Worm (Caenorhabditis elegans) whole organism, young adult: Measurements from ENCODE around the gene clr-1.

Experiments
- C06A6.2 ChIP-seq: fragments of 200-800 bp; sonication (Bioruptor generic); conservative IDR thresholded peaks from 2 replicates; pipeline ENCODE4 v1.3.6; 2022; ENCODE audit warnings: missing genetic modification characterization, missing compliant biosample characterization
- C17E4.6 ChIP-seq: fragments of 200-800 bp; sonication (Bioruptor generic); IDR thresholded peaks from 2 replicates; pipeline ENCODE4 v1.3.6; 2022; ENCODE audit warnings: missing genetic modification reagents, missing genetic modification characterization, missing compliant biosample characterization
- D2030.7 ChIP-seq: fragments of 200-800 bp; sonication (Bioruptor generic); IDR thresholded peaks from 2 replicates; pipeline ENCODE4 v1.3.6; 2022; ENCODE audit warnings: missing genetic modification reagents, missing genetic modification characterization, missing compliant biosample characterization
- F33H1.4 ChIP-seq: fragments of 200-800 bp; sonication (Bioruptor generic); IDR thresholded peaks from 2 replicates; pipeline ENCODE4 v1.3.6; 2022; ENCODE audit warnings: missing genetic modification reagents, missing genetic modification characterization, missing compliant biosample characterization
- K11D2.4 ChIP-seq: fragments of 200-800 bp; sonication (Bioruptor generic); IDR thresholded peaks from 2 replicates; pipeline ENCODE4 v1.3.6; 2022; ENCODE audit warnings: missing genetic modification reagents, missing genetic modification characterization, missing compliant biosample characterization
- Y56A3A.18 ChIP-seq: fragments of 200-800 bp; sonication (Bioruptor generic); IDR thresholded peaks from 2 replicates; pipeline ENCODE4 v1.3.6; 2022; ENCODE audit warnings: missing genetic modification reagents, missing genetic modification characterization, missing compliant biosample characterization
- Y67H2A.10 ChIP-seq: fragments of 200-800 bp; sonication (Bioruptor generic); conservative IDR thresholded peaks from 2 replicates; pipeline ENCODE4 v1.3.6; 2022; ENCODE audit warnings: missing genetic modification reagents, missing genetic modification characterization, missing compliant biosample characterization
- aptf-3 ChIP-seq: fragments of 200-800 bp; sonication (Bioruptor generic); IDR thresholded peaks from 2 replicates; pipeline ENCODE4 v1.3.6; 2022; ENCODE audit warnings: missing genetic modification characterization, missing compliant biosample characterization
- atf-7 ChIP-seq: sonication (generic microtip); optimal IDR thresholded peaks from 2 replicates; lab custom pipeline; 2017; ENCODE audit warnings: mild to moderate bottlenecking, missing genetic modification characterization, missing compliant biosample characterization
- bed-1 ChIP-seq: fragments of 200-800 bp; sonication (Bioruptor generic); IDR thresholded peaks from 2 replicates; pipeline ENCODE4 v1.3.6; 2022; ENCODE audit warnings: missing genetic modification reagents, missing genetic modification characterization, missing compliant biosample characterization
- ccch-3 ChIP-seq: fragments of 200-800 bp; sonication (Bioruptor generic); optimal IDR thresholded peaks from 2 replicates; lab custom pipeline; 2018; ENCODE audit warnings: mild to moderate bottlenecking, missing genetic modification characterization, missing compliant biosample characterization
- ceh-100 ChIP-seq: fragments of 200-800 bp; sonication (Bioruptor generic); IDR thresholded peaks from 2 replicates; pipeline ENCODE4 v1.3.6; 2022; ENCODE audit warnings: missing genetic modification reagents, missing genetic modification characterization, missing compliant biosample characterization
- egl-44 ChIP-seq: fragments of 200-800 bp; sonication (Bioruptor generic); IDR thresholded peaks from 2 replicates; pipeline ENCODE4 v1.3.6; 2022; ENCODE audit warnings: missing genetic modification reagents, missing genetic modification characterization, missing compliant biosample characterization
- ekl-4 ChIP-seq: fragments of 200-800 bp; sonication (Bioruptor generic); IDR thresholded peaks from 2 replicates; pipeline ENCODE4 v1.3.6; 2022; ENCODE audit warnings: missing genetic modification reagents, missing genetic modification characterization, missing compliant biosample characterization
- gei-17 ChIP-seq: fragments of 200-800 bp; sonication (Bioruptor generic); optimal IDR thresholded peaks from 2 replicates; lab custom pipeline; 2018; ENCODE audit warnings: mild to moderate bottlenecking, missing genetic modification characterization, missing compliant biosample characterization
- hlh-26 ChIP-seq: fragments of 200-800 bp; sonication (Bioruptor generic); conservative IDR thresholded peaks from 2 replicates; pipeline ENCODE4 v1.3.6; 2022; ENCODE audit warnings: missing genetic modification reagents, missing genetic modification characterization, missing compliant biosample characterization
- hrde-1 ChIP-seq: sonication (generic microtip); optimal IDR thresholded peaks from 2 replicates; lab custom pipeline; 2016; ENCODE audit warnings: missing genetic modification characterization, mild to moderate bottlenecking, missing compliant biosample characterization, moderate library complexity, missing genotype, missing genetic modification reagents, borderline replicate concordance
- let-607 ChIP-seq, 2 experiments: fragments of 200-800 bp in 1 of 2; sonication (Bioruptor generic) in 1 of 2; sonication (generic microtip) in 1 of 2; optimal IDR thresholded peaks; 2 replicates each; lab custom pipeline; 2016 to 2018; ENCODE audit warnings: mild to moderate bottlenecking in 2 of 2, missing compliant biosample characterization in 2 of 2, missing genetic modification characterization in 2 of 2, moderate library complexity in 2 of 2, missing genotype in 1 of 2
- lin-54 ChIP-seq: fragments of 200-800 bp; sonication (Bioruptor generic); optimal IDR thresholded peaks from 2 replicates; lab custom pipeline; 2018; ENCODE audit warnings: mild to moderate bottlenecking, missing genetic modification characterization, missing compliant biosample characterization
- lir-1 ChIP-seq: fragments of 200-800 bp; sonication (Bioruptor generic); conservative IDR thresholded peaks from 2 replicates; pipeline ENCODE4 v1.3.6; 2022; ENCODE audit warnings: missing genetic modification reagents, missing genetic modification characterization, missing compliant biosample characterization
- madf-6 ChIP-seq: fragments of 200-800 bp; sonication (Bioruptor generic); IDR thresholded peaks from 2 replicates; pipeline ENCODE4 v1.3.6; 2022; ENCODE audit warnings: missing genetic modification reagents, missing genetic modification characterization, missing compliant biosample characterization
- nhr-80 ChIP-seq: sonication (generic microtip); optimal IDR thresholded peaks from 2 replicates; lab custom pipeline; 2016; ENCODE audit warnings: missing genetic modification characterization, missing compliant biosample characterization
- pha-4 ChIP-seq: fragments of 150-350 bp; sonication (generic microtip); optimal IDR thresholded peaks from 2 replicates; lab custom pipeline; 2014; ENCODE audit warnings: missing biosample characterization, missing genetic modification reagents, missing genetic modification characterization
- snpc-1.3 ChIP-seq: sonication (generic microtip); optimal IDR thresholded peaks from 2 replicates; lab custom pipeline; 2017; ENCODE audit warnings: missing genetic modification characterization, mild to moderate bottlenecking, missing compliant biosample characterization, antibody characterized with exemption, moderate library complexity, missing genotype, missing genetic modification reagents; ENCODE audit not compliant: insufficient read depth
- sptf-2 ChIP-seq: fragments of 200-800 bp; sonication (Bioruptor generic); optimal IDR thresholded peaks from 2 replicates; lab custom pipeline; 2018; ENCODE audit warnings: mild to moderate bottlenecking, missing genetic modification characterization, missing compliant biosample characterization
- unc-62 ChIP-seq: fragments of 150-350 bp; optimal IDR thresholded peaks from 2 replicates; lab custom pipeline; 2014; ENCODE audit warnings: missing biosample characterization, missing genetic modification reagents, missing genetic modification characterization
- xnd-1 ChIP-seq: sonication (generic microtip); optimal IDR thresholded peaks from 2 replicates; lab custom pipeline; 2016; ENCODE audit warnings: missing genotype, missing genetic modification reagents, missing genetic modification characterization, missing compliant biosample characterization
- zfh-2 ChIP-seq: fragments of 200-800 bp; sonication (Bioruptor generic); conservative IDR thresholded peaks from 2 replicates; pipeline ENCODE4 v1.3.6; 2022; ENCODE audit warnings: missing genetic modification reagents, missing genetic modification characterization, missing compliant biosample characterization
- zim-3 ChIP-seq: sonication (generic microtip); optimal IDR thresholded peaks from 2 replicates; lab custom pipeline; 2017; ENCODE audit warnings: mild to moderate bottlenecking, missing genetic modification characterization, moderate library complexity, missing compliant biosample characterization
- ztf-18 ChIP-seq: sonication (generic microtip); optimal IDR thresholded peaks from 2 replicates; lab custom pipeline; 2016; ENCODE audit warnings: missing genotype, mild to moderate bottlenecking, missing genetic modification characterization, missing compliant biosample characterization

clr-1 gene

ce11 chrII:5511417-5512353 is 45.5 kb downstream of the clr-1 start (continued):
- peak; percentile 42 for TF ChIP-seq F33H1.4 (GFP tag; lab: Robert Waterston, UW)
- TF ChIP-seq lin-54, result peak; percentile 4
- no peak for TF ChIP-seq K11D2.4 (GFP tag; lab: Robert Waterston, UW)
- no peak for TF ChIP-seq ztf-18 (tag; lab: Kevin White, UChicago)
- TF ChIP-seq egl-44 (GFP tag; lab: Robert Waterston, UW), result no peak

- TF ChIP-seq ekl-4 (GFP tag; lab: Robert Waterston, UW) (no peak), nhr-80 (tag; lab: Kevin White, UChicago) (peak; percentile 90), K11D2.4 (GFP tag; lab: Robert Waterston, UW) (no peak), bed-1 (no peak), snpc-1.3 (tag; lab: Kevin White, UChicago) (no peak), let-607 (tag; optimal IDR thresholded peaks at IDR 0.05; lab: Kevin White, UChicago) (peak; percentile 88 to 93), hlh-26 (no peak), unc-62 (peak; percentile 34), D2030.7 (GFP tag; lab: Robert Waterston, UW) (no peak), C06A6.2 (GFP tag; lab: Robert Waterston, UW) (no peak), Y56A3A.18 (GFP tag; lab: Robert Waterston, UW) (no peak), lir-1 (GFP tag; lab: Robert Waterston, UW) (no peak), gei-17 (GFP tag; lab: Kevin White, UChicago) (no peak), hrde-1 (tag; lab: Kevin White, UChicago) (no peak), xnd-1 (tag; lab: Kevin White, UChicago) (no peak), atf-7 (tag; lab: Kevin White, UChicago) (peak; percentile 78), ccch-3 (GFP tag; lab: Kevin White, UChicago) (no peak), madf-6 (GFP tag; lab: Robert Waterston, UW) (no peak), zfh-2 (no peak), ceh-100 (no peak), sptf-2 (GFP tag; lab: Kevin White, UChicago) (no peak), aptf-3 (no peak), C17E4.6 (no peak)
Observed at ce11 chrII:5512473-5513097, 46.4 kb downstream of the clr-1 start.

ce11 chrII:5514846-5515245 is 48.7 kb downstream of the clr-1 start, which contains the start of gene sahd-1:
TSS of gene sahd-1 (minus strand) at chrII:5514945.
- TF ChIP-seq let-607 (tag; optimal IDR thresholded peaks at IDR 0.05; lab: Kevin White, UChicago) (no peak), zim-3 (tag; lab: Kevin White, UChicago) (no peak), nhr-80 (tag; lab: Kevin White, UChicago) (peak; percentile 24), pha-4 (tag; lab: Kevin White, UChicago) (no peak)

- no peak for TF ChIP-seq zim-3 (tag; lab: Kevin White, UChicago)
- no peak for TF ChIP-seq Y67H2A.10
- no peak for TF ChIP-seq D2030.7 (GFP tag; lab: Robert Waterston, UW)
Observed at ce11 chrII:5515542-5515941, 49.4 kb downstream of the clr-1 start, which contains the start of gene ZK177.3. TSS of gene ZK177.3 (plus strand) at chrII:5515842.
